Worm (Caenorhabditis elegans) whole organism, L3 larva: ENCODE results near the gene oig-2.

Experiments used
- ama-1 ChIP-seq: fragments of 150-350 bp; optimal IDR thresholded peaks from 2 replicates; lab custom pipeline; 2018
- egl-5 ChIP-seq: fragments of 150-350 bp; optimal IDR thresholded peaks from 2 replicates; lab custom pipeline; 2017; ENCODE audit warnings: missing biosample characterization, missing genetic modification reagents, missing genetic modification characterization, inconsistent platforms
- fkh-2 ChIP-seq: fragments of 150-350 bp; optimal IDR thresholded peaks from 2 replicates; lab custom pipeline; 2014; ENCODE audit warnings: missing biosample characterization, missing genetic modification reagents, missing genetic modification characterization
- jun-1 ChIP-seq: fragments of 150-350 bp; optimal IDR thresholded peaks from 2 replicates; lab custom pipeline; 2014; ENCODE audit warnings: missing biosample characterization, missing genetic modification reagents, missing genetic modification characterization
- nhr-237 ChIP-seq: fragments of 150-350 bp; optimal IDR thresholded peaks from 2 replicates; lab custom pipeline; 2014; ENCODE audit warnings: missing biosample characterization, missing genetic modification characterization

DNA sequence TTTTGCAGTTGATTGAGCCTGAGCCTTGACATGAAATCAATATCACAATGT lies 42.6 kb downstream of the oig-2 start, which contains the start of gene ptr-18:
- TF ChIP-seq egl-5 (tag; lab: Kevin White, UChicago) (no peak), nhr-237 (tag; lab: Kevin White, UChicago) (no peak), fkh-2 (tag; lab: Kevin White, UChicago) (no peak), jun-1 (tag; lab: Kevin White, UChicago) (no peak), ama-1 (lab: Kevin White, UChicago) (no peak)
